Fruit fly (Drosophila melanogaster) whole organism, embryonic: ENCODE measurements around the gene ProRS-m.

Experiments
- Bdp1 ChIP-seq: fragments of 200-800 bp; sonication (Bioruptor generic); optimal IDR thresholded peaks from 3 replicates; lab custom pipeline; 2016; ENCODE audit warnings: missing biosample characterization, missing genetic modification characterization
- HLHmδ ChIP-seq: fragments of 200-800 bp; sonication (Bioruptor generic); optimal IDR thresholded peaks from 2 replicates; lab custom pipeline; 2018; ENCODE audit warnings: missing biosample characterization, mild to moderate bottlenecking, missing genetic modification characterization, moderate library complexity
- dimm ChIP-seq: fragments of 200-800 bp; sonication (Bioruptor generic); IDR thresholded peaks from 2 replicates; pipeline ENCODE4 v1.3.6; 2022; ENCODE audit warnings: missing biosample characterization, missing genetic modification characterization
- lbe ChIP-seq: fragments of 200-800 bp; sonication (Bioruptor generic); optimal IDR thresholded peaks from 2 replicates; lab custom pipeline; 2016; ENCODE audit warnings: missing biosample characterization, mild to moderate bottlenecking, missing genetic modification characterization
- mld ChIP-seq: fragments of 200-800 bp; sonication (Bioruptor generic); IDR thresholded peaks from 3 replicates; pipeline ENCODE4 v1.3.6; 2022; ENCODE audit warnings: missing biosample characterization, missing genetic modification characterization; ENCODE audit not compliant: partially characterized antibody
- sd ChIP-seq: fragments of 200-800 bp; sonication (Bioruptor generic); optimal IDR thresholded peaks from 3 replicates; lab custom pipeline; 2018; ENCODE audit warnings: missing biosample characterization, mild to moderate bottlenecking, missing genetic modification characterization, moderate library complexity
- seq ChIP-seq: fragments of 200-800 bp; sonication (Bioruptor generic); IDR thresholded peaks from 2 replicates; pipeline ENCODE4 v1.3.6; 2022; ENCODE audit warnings: missing biosample characterization, missing genetic modification characterization
- slbo ChIP-seq: fragments of 200-800 bp; sonication (Bioruptor generic); IDR thresholded peaks from 2 replicates; pipeline ENCODE4 v1.3.6; 2022; ENCODE audit warnings: missing biosample characterization, missing genetic modification characterization

- TF ChIP-seq slbo (GFP tag; lab: Robert Waterston, UW) (no peak), lbe (no peak), seq (GFP tag; lab: Robert Waterston, UW) (no peak), HLHmδ (GFP tag; lab: Kevin White, UChicago) (no peak), Bdp1 (GFP tag; lab: Kevin White, UChicago) (no peak), sd (tag; lab: Kevin White, UChicago) (no peak), mld (GFP tag; lab: Robert Waterston, UW) (no peak), dimm (GFP tag; lab: Robert Waterston, UW) (no peak)
Observed at dm6 chr3L:2632048-2632762, 19.4 kb downstream of the ProRS-m start.
